Fruit fly (Drosophila melanogaster) S2 (cell line): ENCODE measurements around the gene CG31100.

Experiments used
- CG8478 ChIP-seq: fragments of >200 bp; optimal IDR thresholded peaks from 2 replicates; lab custom pipeline; 2018
- CTCF ChIP-seq, 2 experiments: fragments of >200 bp; optimal IDR thresholded peaks; 2 replicates each; lab custom pipeline; 2018

- TF ChIP-seq CG8478 (lab: Kevin White, UChicago), result no peak
- TF ChIP-seq CTCF (optimal IDR thresholded peaks at IDR 0.05; lab: Kevin White, UChicago), result no peak
Measured at dm6 chr3R:8963756-8964342, 39.6 kb downstream of the CG31100 start.
